Worm (Caenorhabditis elegans): Measurements from ENCODE around the gene sax-1.

DNA sequence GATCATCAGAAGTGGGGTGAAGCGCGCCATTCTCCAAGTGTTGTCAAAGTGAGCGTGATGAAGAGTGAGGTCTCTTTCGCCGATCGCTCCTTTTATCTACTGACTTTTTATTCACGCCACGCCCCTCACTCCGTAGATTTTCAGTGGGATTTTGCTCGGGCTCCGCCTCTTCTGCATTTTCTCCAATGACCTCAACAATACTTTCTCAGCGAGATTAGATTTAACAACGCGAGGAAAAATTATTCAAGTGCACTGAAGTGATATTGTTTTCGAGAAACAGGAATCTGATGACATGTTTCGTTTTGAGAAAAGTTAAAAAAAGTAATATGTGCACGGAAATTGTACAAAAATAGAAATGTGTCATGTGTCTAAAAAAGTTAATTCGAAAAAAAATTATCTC, 18.9 kb upstream of the sax-1 start, which contains the start of gene snet-1:
- TF ChIP-seq unc-130 (GFP tag; optimal IDR thresholded peaks at IDR 0.05), result no peak
- no peak for TF ChIP-seq fos-1 (tag; optimal IDR thresholded peaks at IDR 0.05)

Measured in whole organism, L4 larva.